Fruit fly (Drosophila melanogaster) whole organism, embryonic: Measurements from ENCODE around the gene Myo95E.
A peak's percentile ranks its signal among the peaks of the same experiment; 100 is the strongest.

ENCODE experiments used
- Atf3 ChIP-seq: fragments of 200-800 bp; sonication (Bioruptor generic); optimal IDR thresholded peaks from 3 replicates; lab custom pipeline; 2016; ENCODE audit warnings: missing biosample characterization, missing genetic modification characterization
- CG12104 ChIP-seq: fragments of 200-800 bp; sonication (Bioruptor generic); optimal IDR thresholded peaks from 3 replicates; lab custom pipeline; 2016; ENCODE audit warnings: missing biosample characterization, missing genetic modification characterization
- CG13123 ChIP-seq: fragments of 200-800 bp; sonication (Bioruptor generic); optimal IDR thresholded peaks from 2 replicates; lab custom pipeline; 2016; ENCODE audit warnings: missing biosample characterization, missing genetic modification characterization
- CG13775 ChIP-seq: fragments of 200-800 bp; sonication (Bioruptor generic); optimal IDR thresholded peaks from 3 replicates; lab custom pipeline; 2017; ENCODE audit warnings: missing biosample characterization, mild to moderate bottlenecking, missing genetic modification characterization
- CG17359 ChIP-seq: fragments of 200-800 bp; sonication (Bioruptor generic); optimal IDR thresholded peaks from 3 replicates; lab custom pipeline; 2018; ENCODE audit warnings: missing biosample characterization, mild to moderate bottlenecking, missing genetic modification characterization, moderate library complexity
- CG18599 ChIP-seq: fragments of 200-800 bp; sonication (Bioruptor generic); optimal IDR thresholded peaks from 3 replicates; lab custom pipeline; 2017; ENCODE audit warnings: missing biosample characterization, missing genetic modification characterization, mild to moderate bottlenecking, moderate library complexity, missing genetic modification reagents
- CG18764 ChIP-seq: fragments of 200-800 bp; sonication (Bioruptor generic); optimal IDR thresholded peaks from 3 replicates; lab custom pipeline; 2016; ENCODE audit warnings: missing biosample characterization, missing genetic modification characterization
- CG2116 ChIP-seq: fragments of 200-800 bp; sonication (Bioruptor generic); optimal IDR thresholded peaks from 3 replicates; lab custom pipeline; 2018; ENCODE audit warnings: missing biosample characterization, mild to moderate bottlenecking, missing genetic modification characterization
- CG2129 ChIP-seq: fragments of 200-800 bp; sonication (Bioruptor generic); IDR thresholded peaks from 2 replicates; pipeline ENCODE4 v1.3.6; 2022; ENCODE audit warnings: missing biosample characterization, missing genetic modification characterization; ENCODE audit not compliant: partially characterized antibody
- CG3065 ChIP-seq: fragments of 200-800 bp; sonication (Bioruptor generic); optimal IDR thresholded peaks from 2 replicates; lab custom pipeline; 2016; ENCODE audit warnings: missing biosample characterization, missing genetic modification characterization
- CG3726 ChIP-seq: fragments of 200-800 bp; sonication (Bioruptor generic); IDR thresholded peaks from 3 replicates; pipeline ENCODE4, ENCODE4 v1.3.6; 2022; ENCODE audit warnings: missing biosample characterization, missing genetic modification characterization
- CG4360 ChIP-seq: fragments of 200-800 bp; sonication (Bioruptor generic); IDR thresholded peaks from 2 replicates; pipeline ENCODE4 v1.3.6; 2022; ENCODE audit warnings: missing biosample characterization, missing genetic modification characterization
- CG5180 ChIP-seq: fragments of 200-800 bp; sonication (Bioruptor generic); optimal IDR thresholded peaks from 3 replicates; lab custom pipeline; 2017; ENCODE audit warnings: missing biosample characterization, missing genetic modification characterization, mild to moderate bottlenecking, moderate library complexity, missing genetic modification reagents
- CG6683 ChIP-seq: fragments of 200-800 bp; sonication (Bioruptor generic); optimal IDR thresholded peaks from 2 replicates; lab custom pipeline; 2017; ENCODE audit warnings: missing biosample characterization, mild to moderate bottlenecking, missing genetic modification characterization, missing genetic modification reagents
- CG6791 ChIP-seq: fragments of 200-800 bp; sonication (Bioruptor generic); IDR thresholded peaks from 3 replicates; pipeline ENCODE4 v1.3.6; 2022; ENCODE audit warnings: missing biosample characterization, missing genetic modification characterization; ENCODE audit not compliant: partially characterized antibody
- CG8089 ChIP-seq: fragments of 200-800 bp; sonication (Bioruptor generic); optimal IDR thresholded peaks from 3 replicates; lab custom pipeline; 2016; ENCODE audit warnings: missing biosample characterization, missing genetic modification characterization
- CG8765 ChIP-seq: fragments of 200-800 bp; sonication (Bioruptor generic); IDR thresholded peaks from 2 replicates; pipeline ENCODE4 v1.3.6; 2022; ENCODE audit warnings: missing biosample characterization, missing genetic modification characterization
- CTCF ChIP-seq: fragments of 200-800 bp; sonication (Bioruptor generic); optimal IDR thresholded peaks from 2 replicates; lab custom pipeline; 2017; ENCODE audit warnings: missing biosample characterization, mild to moderate bottlenecking, missing genetic modification characterization, moderate library complexity
- Dad ChIP-seq: fragments of 200-800 bp; sonication (Bioruptor generic); optimal IDR thresholded peaks from 3 replicates; lab custom pipeline; 2016; ENCODE audit warnings: missing biosample characterization, missing genetic modification characterization
- Doc2 ChIP-seq: fragments of 200-800 bp; sonication (Bioruptor generic); IDR thresholded peaks from 2 replicates; pipeline ENCODE4 v1.3.6; 2022; ENCODE audit warnings: missing biosample characterization, missing genetic modification characterization
- Drgx ChIP-seq: fragments of 200-800 bp; sonication (Bioruptor generic); IDR thresholded peaks from 2 replicates; pipeline ENCODE4 v1.3.6; 2022; ENCODE audit warnings: missing biosample characterization, missing genetic modification characterization
- Elba2 ChIP-seq: fragments of 200-800 bp; sonication (Bioruptor generic); optimal IDR thresholded peaks from 3 replicates; lab custom pipeline; 2016; ENCODE audit warnings: missing biosample characterization, missing genetic modification characterization
- Ets65A ChIP-seq: fragments of 200-800 bp; sonication (Bioruptor generic); peaks from one replicate; lab custom pipeline; 2016; ENCODE audit warnings: missing biosample characterization, missing genetic modification characterization
- Fer2 ChIP-seq: fragments of 200-800 bp; sonication (Bioruptor generic); optimal IDR thresholded peaks from 2 replicates; lab custom pipeline; 2018; ENCODE audit warnings: missing biosample characterization, mild to moderate bottlenecking, missing genetic modification characterization, moderate library complexity
- Gug ChIP-seq: fragments of 200-800 bp; sonication (Bioruptor generic); IDR thresholded peaks from 4 replicates; pipeline ENCODE4 v1.3.6; 2022; ENCODE audit warnings: missing biosample characterization, missing genetic modification characterization
- HHEX ChIP-seq: fragments of 200-800 bp; sonication (Bioruptor generic); optimal IDR thresholded peaks from 3 replicates; lab custom pipeline; 2017; ENCODE audit warnings: missing biosample characterization, mild to moderate bottlenecking, missing genetic modification characterization, missing genetic modification reagents
- Hr3 ChIP-seq: fragments of 200-800 bp; sonication (Bioruptor generic); optimal IDR thresholded peaks from 3 replicates; lab custom pipeline; 2016; ENCODE audit warnings: missing biosample characterization, missing genetic modification characterization
- Hsf ChIP-seq: fragments of 200-800 bp; sonication (Bioruptor generic); optimal IDR thresholded peaks from 3 replicates; lab custom pipeline; 2016; ENCODE audit warnings: missing biosample characterization, missing genetic modification characterization
- NFAT ChIP-seq: fragments of 200-800 bp; sonication (Bioruptor generic); IDR thresholded peaks from 2 replicates; pipeline ENCODE4 v1.3.6; 2022; ENCODE audit warnings: missing biosample characterization, missing genetic modification characterization
- Nf-YA ChIP-seq: fragments of 200-800 bp; sonication (Bioruptor generic); IDR thresholded peaks from 2 replicates; pipeline ENCODE4 v1.3.6; 2022; ENCODE audit warnings: missing biosample characterization, missing genetic modification characterization
- Optix ChIP-seq: fragments of 200-800 bp; sonication (Bioruptor generic); IDR thresholded peaks from 3 replicates; pipeline ENCODE4 v1.3.6; 2022; ENCODE audit warnings: missing biosample characterization, missing genetic modification characterization
- Six4 ChIP-seq: fragments of 200-800 bp; sonication (Bioruptor generic); optimal IDR thresholded peaks from 2 replicates; lab custom pipeline; 2016; ENCODE audit warnings: missing biosample characterization, missing genetic modification characterization
- Sry-β ChIP-seq: fragments of 200-800 bp; sonication (Bioruptor generic); optimal IDR thresholded peaks from 2 replicates; lab custom pipeline; 2018; ENCODE audit warnings: missing biosample characterization, mild to moderate bottlenecking, missing genetic modification characterization, moderate library complexity
- Sry-δ ChIP-seq: fragments of 200-800 bp; sonication (Bioruptor generic); optimal IDR thresholded peaks from 2 replicates; lab custom pipeline; 2016; ENCODE audit warnings: missing biosample characterization, missing genetic modification characterization
- bowl ChIP-seq: fragments of 200-800 bp; sonication (Bioruptor generic); IDR thresholded peaks from 2 replicates; pipeline ENCODE4 v1.3.6; 2022; ENCODE audit warnings: missing biosample characterization, missing genetic modification characterization
- chif ChIP-seq, 2 experiments: fragments of 200-800 bp; sonication (Bioruptor generic); optimal IDR thresholded peaks; 3 replicates each; lab custom pipeline; 2016; ENCODE audit warnings: missing biosample characterization in 2 of 2, missing genetic modification characterization in 2 of 2
- chm ChIP-seq: fragments of 200-800 bp; sonication (Bioruptor generic); IDR thresholded peaks from 2 replicates; pipeline ENCODE4 v1.3.6; 2022; ENCODE audit warnings: missing biosample characterization, missing genetic modification characterization
- ci ChIP-seq: fragments of 200-800 bp; sonication (Bioruptor generic); IDR thresholded peaks from 3 replicates; pipeline ENCODE4 v1.3.6; 2022; ENCODE audit warnings: missing biosample characterization, missing genetic modification characterization
- crol ChIP-seq: fragments of 200-800 bp; sonication (Bioruptor generic); IDR thresholded peaks from 2 replicates; pipeline ENCODE4 v1.3.6; 2022; ENCODE audit warnings: missing biosample characterization, missing genetic modification characterization
- dm ChIP-seq: fragments of 200-800 bp; sonication (Bioruptor generic); optimal IDR thresholded peaks from 3 replicates; lab custom pipeline; 2016; ENCODE audit warnings: missing biosample characterization, missing genetic modification characterization
- grn ChIP-seq: fragments of 200-800 bp; sonication (Bioruptor generic); optimal IDR thresholded peaks from 3 replicates; lab custom pipeline; 2017; ENCODE audit warnings: missing biosample characterization, missing genetic modification characterization
- hkb ChIP-seq, 2 experiments: fragments of 200-800 bp in 1 of 2; fragments of >200 bp in 1 of 2; sonication (Bioruptor generic) in 1 of 2; IDR thresholded peaks in 1 of 2; optimal IDR thresholded peaks in 1 of 2; 2 replicates each; pipeline versions ENCODE4 v1.3.6 to Lab custom; 2017 to 2022; ENCODE audit warnings: missing biosample characterization in 1 of 2, missing genetic modification characterization in 1 of 2
- mam ChIP-seq: fragments of 200-800 bp; sonication (Bioruptor generic); optimal IDR thresholded peaks from 3 replicates; lab custom pipeline; 2016; ENCODE audit warnings: missing biosample characterization, missing genetic modification characterization
- mld ChIP-seq: fragments of 200-800 bp; sonication (Bioruptor generic); IDR thresholded peaks from 3 replicates; pipeline ENCODE4 v1.3.6; 2022; ENCODE audit warnings: missing biosample characterization, missing genetic modification characterization; ENCODE audit not compliant: partially characterized antibody
- sisA ChIP-seq: fragments of 200-800 bp; sonication (Bioruptor generic); IDR thresholded peaks from 2 replicates; pipeline ENCODE4 v1.3.6; 2022; ENCODE audit warnings: missing biosample characterization, missing genetic modification characterization
- slou ChIP-seq: fragments of 200-800 bp; sonication (Bioruptor generic); optimal IDR thresholded peaks from 3 replicates; lab custom pipeline; 2016; ENCODE audit warnings: missing biosample characterization, missing genetic modification characterization
- tll ChIP-seq, 2 experiments: fragments of 200-800 bp in 1 of 2; fragments of >200 bp in 1 of 2; sonication (Bioruptor generic) in 1 of 2; optimal IDR thresholded peaks; 2 replicates each; lab custom pipeline; 2017 to 2019; ENCODE audit warnings: missing biosample characterization in 2 of 2, missing genetic modification characterization in 2 of 2, mild to moderate bottlenecking in 1 of 2, moderate library complexity in 1 of 2
- tx ChIP-seq: fragments of 200-800 bp; sonication (Bioruptor generic); optimal IDR thresholded peaks from 2 replicates; lab custom pipeline; 2016; ENCODE audit warnings: missing biosample characterization, missing genetic modification characterization
- unc-4 ChIP-seq: fragments of 200-800 bp; sonication (Bioruptor generic); IDR thresholded peaks from 2 replicates; pipeline ENCODE4 v1.3.6; 2022; ENCODE audit warnings: missing biosample characterization, missing genetic modification characterization; ENCODE audit not compliant: partially characterized antibody

The Myo95E gene

dm6 chr3R:24151924-24152809 is 9.1 kb downstream of the Myo95E start, which contains the start of the genes p38a and CG6178 (continued):
- no peak for TF ChIP-seq CG8089 (GFP tag; lab: Kevin White, UChicago)
- TF ChIP-seq CG6791 (GFP tag; lab: Robert Waterston, UW) = 0 out of 3 replicates have a peak, but pooled peaks have one; percentile 51
- peak; percentile 54 for TF ChIP-seq Sry-β (GFP tag; lab: Kevin White, UChicago)
- TF ChIP-seq CG13775 (GFP tag; lab: Kevin White, UChicago) = peak; percentile 98
- peak; percentile 78 for TF ChIP-seq CG8765 (GFP tag; lab: Robert Waterston, UW)
- TF ChIP-seq Drgx (GFP tag; lab: Robert Waterston, UW) = peak; percentile 98
- peak; percentile 57 for TF ChIP-seq crol
- peak in 1 of 2 experiments; percentile 27 for TF ChIP-seq chif (GFP tag; optimal IDR thresholded peaks at IDR 0.05; lab: Kevin White, UChicago)
- TF ChIP-seq CG4360 (GFP tag; lab: Robert Waterston, UW) = peak; percentile 54
- no peak for TF ChIP-seq mld (GFP tag; lab: Robert Waterston, UW)
- peak; percentile 46 for TF ChIP-seq Sry-δ (GFP tag; lab: Kevin White, UChicago)
- TF ChIP-seq Dad (GFP tag; lab: Kevin White, UChicago) = peak; percentile 42
- TF ChIP-seq CG6683 (GFP tag; lab: Kevin White, UChicago) = peak; percentile 95
- peak; percentile 65; the same call in 1 of the 2 replicates for TF ChIP-seq chm
- peak; percentile 95 for TF ChIP-seq CG3726 (GFP tag; lab: Robert Waterston, UW)
- peak; percentile 72 for TF ChIP-seq mam (GFP tag; lab: Kevin White, UChicago)
- TF ChIP-seq CG5180 (GFP tag; lab: Kevin White, UChicago) = peak; percentile 84
- peak; percentile 80 for TF ChIP-seq CG13123 (GFP tag; lab: Kevin White, UChicago)
- no peak for TF ChIP-seq hkb (optimal IDR thresholded peaks at IDR 0.05; lab: Kevin White, UChicago)
- TF ChIP-seq hkb (GFP tag; IDR thresholded peaks at IDR 0.05; lab: Robert Waterston, UW) = peak; percentile 97
- TF ChIP-seq Optix (GFP tag; lab: Robert Waterston, UW) = peak; percentile 90
- peak; percentile 95 for TF ChIP-seq NFAT (GFP tag; lab: Robert Waterston, UW)
- peak; percentile 94 for TF ChIP-seq Ets65A
- TF ChIP-seq Six4 = peak; percentile 84
- peak; percentile 97 for TF ChIP-seq sisA (GFP tag; lab: Robert Waterston, UW)
- TF ChIP-seq CG18764 (GFP tag; lab: Kevin White, UChicago) = peak; percentile 86
- peak; percentile 77 for TF ChIP-seq CG3065
- peak; percentile 89 for TF ChIP-seq Doc2
- no peak for TF ChIP-seq unc-4 (GFP tag; lab: Robert Waterston, UW)
- TF ChIP-seq dm (GFP tag; lab: Kevin White, UChicago) = no peak
- peak; percentile 95 for TF ChIP-seq Gug (GFP tag; lab: Robert Waterston, UW)
- TF ChIP-seq CTCF (GFP tag; lab: Kevin White, UChicago) = peak; percentile 48
- TF ChIP-seq tx = peak; percentile 65
- peak; percentile 98 for TF ChIP-seq CG18599
- TF ChIP-seq Fer2 (tag; lab: Kevin White, UChicago) = peak; percentile 97
- TF ChIP-seq CG17359 (tag; lab: Kevin White, UChicago) = peak; percentile 97
- peak; percentile 94 for TF ChIP-seq CG12104 (GFP tag; lab: Kevin White, UChicago)
- TF ChIP-seq Hr3 (GFP tag; lab: Kevin White, UChicago) = peak; percentile 99
- TF ChIP-seq Atf3 = peak; percentile 26
- TF ChIP-seq Elba2 (GFP tag; lab: Kevin White, UChicago) = peak; percentile 89
- TF ChIP-seq tll (GFP tag; optimal IDR thresholded peaks at IDR 0.05; lab: Kevin White, UChicago) = no peak
- TF ChIP-seq Hsf (GFP tag; lab: Kevin White, UChicago) = peak; percentile 66
- TF ChIP-seq slou (GFP tag; lab: Kevin White, UChicago) = peak; percentile 82
- TF ChIP-seq grn = peak; percentile 84
- TF ChIP-seq CG2116 (GFP tag; lab: Kevin White, UChicago) = peak; percentile 79
- no peak for TF ChIP-seq CG2129 (GFP tag; lab: Robert Waterston, UW)
- peak; percentile 89 for TF ChIP-seq ci
- TF ChIP-seq Nf-YA (GFP tag; lab: Robert Waterston, UW) = peak; percentile 94
- peak; percentile 97 for TF ChIP-seq HHEX
- TF ChIP-seq bowl (GFP tag; lab: Robert Waterston, UW) = peak; percentile 90
